Worm (Caenorhabditis elegans): ENCODE measurements around the gene Y57G11C.51.

DNA sequence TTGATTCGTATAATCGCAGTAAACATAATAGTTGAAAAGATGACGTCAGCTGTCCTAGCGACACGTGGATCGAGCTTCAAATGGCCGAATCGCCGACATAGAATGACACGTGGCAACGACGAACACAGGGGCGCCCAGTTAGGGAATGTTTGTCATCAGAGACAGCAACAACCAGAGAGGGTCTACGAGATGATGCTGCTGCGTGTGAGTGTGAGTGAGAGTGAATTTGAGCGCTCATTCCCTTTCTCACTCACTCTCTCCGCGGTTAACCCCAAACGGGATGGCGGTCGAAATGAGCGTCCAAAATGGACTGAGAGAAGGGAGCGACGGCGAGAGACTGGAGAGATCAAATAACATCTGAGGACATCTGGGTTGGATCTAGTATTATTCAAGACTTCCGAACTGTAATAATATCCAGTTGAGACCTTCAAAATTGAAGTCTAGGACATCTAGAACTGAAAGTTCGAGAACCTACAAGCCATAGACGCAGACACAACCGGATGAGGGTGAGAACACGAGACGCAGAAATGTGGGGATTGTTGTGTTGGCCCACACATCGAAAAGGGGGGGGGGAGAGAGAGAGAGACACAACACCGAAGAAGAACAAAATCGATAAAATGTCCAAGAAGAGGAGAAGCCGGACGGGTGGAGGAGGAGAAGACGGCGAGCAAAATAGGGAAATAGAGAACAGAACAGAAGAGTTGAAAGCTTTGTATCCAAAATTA is 19.7 kb upstream of the Y57G11C.51 start:
- TF ChIP-seq madf-6 (GFP tag; IDR thresholded peaks at IDR 0.05) (no peak), ama-1 (optimal IDR thresholded peaks at IDR 0.05) (peak; percentile 34), ama-1 (GFP tag; optimal IDR thresholded peaks at IDR 0.05) (no peak), C17E4.6 (GFP tag; IDR thresholded peaks at IDR 0.05) (no peak), aptf-2 (GFP tag; conservative IDR thresholded peaks at IDR 0.05) (no peak), let-607 (tag; optimal IDR thresholded peaks at IDR 0.05) (peak; percentile 75 to 88), F52B5.7 (tag; optimal IDR thresholded peaks at IDR 0.05) (no peak), let-526 (GFP tag; IDR thresholded peaks at IDR 0.05) (no peak), snpc-4 (GFP tag; optimal IDR thresholded peaks at IDR 0.05) (peak; percentile 15), snpc-4 (tag; optimal IDR thresholded peaks at IDR 0.05) (peak in 1 of 4 experiments; percentile 3), gei-17 (GFP tag; optimal IDR thresholded peaks at IDR 0.05) (no peak)

All from whole organism, young adult.